Worm (Caenorhabditis elegans): ENCODE results near the gene T04F8.7.

The T04F8.7 gene

ce11 chrX:11645517-11645916 lies 35.3 kb downstream of the T04F8.7 start (continued):
- TF ChIP-seq rnt-1 (tag; optimal IDR thresholded peaks at IDR 0.05) (peak; percentile 35), efl-1 (optimal IDR thresholded peaks at IDR 0.05) (no peak), efl-1 (GFP tag; optimal IDR thresholded peaks at IDR 0.05 in 1 of 2) (no peak), pax-3 (tag; optimal IDR thresholded peaks at IDR 0.05) (no peak), snu-23 (GFP tag; optimal IDR thresholded peaks at IDR 0.05) (peak; percentile 49), aly-2 (tag; optimal IDR thresholded peaks at IDR 0.05) (no peak), unc-86 (tag; optimal IDR thresholded peaks at IDR 0.05) (no peak), nhr-84 (tag; optimal IDR thresholded peaks at IDR 0.05) (no peak), lin-35 (GFP tag; optimal IDR thresholded peaks at IDR 0.05) (no peak), nhr-19 (GFP tag; conservative IDR thresholded peaks at IDR 0.05) (peak; percentile 14; the same call in 1 of the 2 replicates), grh-1 (GFP tag; IDR thresholded peaks at IDR 0.05) (no peak), swsn-7 (tag; optimal IDR thresholded peaks at IDR 0.05) (peak; percentile 21), unc-98 (GFP tag; IDR thresholded peaks at IDR 0.05) (no peak), C34B4.2 (tag; optimal IDR thresholded peaks at IDR 0.05) (no peak), isw-1 (GFP tag; IDR thresholded peaks at IDR 0.05) (no peak), tbx-2 (tag; optimal IDR thresholded peaks at IDR 0.05) (peak; percentile 25), ceh-8 (GFP tag; optimal IDR thresholded peaks at IDR 0.05) (no peak), egl-27 (tag; optimal IDR thresholded peaks at IDR 0.05) (no peak), lin-14 (GFP tag; optimal IDR thresholded peaks at IDR 0.05) (peak; percentile 5), unc-62 (GFP tag; optimal IDR thresholded peaks at IDR 0.05) (no peak), fkh-8 (tag; optimal IDR thresholded peaks at IDR 0.05) (no peak), irx-1 (tag; optimal IDR thresholded peaks at IDR 0.05) (no peak), nhr-85 (tag) (no peak), Y116A8C.19 (tag; optimal IDR thresholded peaks at IDR 0.05; ENCODE audit: borderline replicate concordance) (no peak), sup-37 (GFP tag; optimal IDR thresholded peaks at IDR 0.05) (no peak), nhr-71 (tag; optimal IDR thresholded peaks at IDR 0.05) (peak; percentile 62), nhr-20 (tag; optimal IDR thresholded peaks at IDR 0.05) (peak; percentile 43), nhr-12 (tag; optimal IDR thresholded peaks at IDR 0.05) (no peak), efl-3 (GFP tag; optimal IDR thresholded peaks at IDR 0.05) (no peak), hlh-17 (GFP tag; optimal IDR thresholded peaks at IDR 0.05; ENCODE audit: borderline replicate concordance) (no peak), unc-130 (tag; optimal IDR thresholded peaks at IDR 0.05) (no peak), alr-1 (tag; optimal IDR thresholded peaks at IDR 0.05; ENCODE audit: borderline replicate concordance) (no peak), xbp-1 (tag; optimal IDR thresholded peaks at IDR 0.05) (no peak), hpl-2 (GFP tag; optimal IDR thresholded peaks at IDR 0.05) (no peak), ama-1 (optimal IDR thresholded peaks at IDR 0.05) (no peak), aha-1 (tag; optimal IDR thresholded peaks at IDR 0.05) (no peak), lir-3 (tag; optimal IDR thresholded peaks at IDR 0.05; ENCODE audit: poor library complexity) (no peak), nhr-11 (tag; optimal IDR thresholded peaks at IDR 0.05) (no peak), mef-2 (tag; optimal IDR thresholded peaks at IDR 0.05) (no peak), ceh-63 (GFP tag; optimal IDR thresholded peaks at IDR 0.05) (no peak), ets-5 (GFP tag; IDR thresholded peaks at IDR 0.05) (no peak), F16B12.6 (tag; optimal IDR thresholded peaks at IDR 0.05) (no peak), elt-2 (tag; optimal IDR thresholded peaks at IDR 0.05) (peak; percentile 27), C16A3.4 (tag; optimal IDR thresholded peaks at IDR 0.05) (peak; percentile 25)

ce11 chrX:11643767-11644235 lies 37.0 kb downstream of the T04F8.7 start, which contains the start of gene sto-4:
TSS of gene sto-4 (plus strand) at chrX:11644126.
- TF ChIP-seq rnt-1 (tag; optimal IDR thresholded peaks at IDR 0.05): peak; percentile 61
- peak; percentile 98 for TF ChIP-seq lin-14 (GFP tag; optimal IDR thresholded peaks at IDR 0.05)
- TF ChIP-seq fkh-8 (tag; optimal IDR thresholded peaks at IDR 0.05): peak; percentile 86
- peak in 1 of 2 experiments; percentile 76 for TF ChIP-seq ztf-11 (tag; optimal IDR thresholded peaks at IDR 0.05)
- TF ChIP-seq pax-3 (tag; optimal IDR thresholded peaks at IDR 0.05): peak; percentile 92
- TF ChIP-seq mab-9 (GFP tag; IDR thresholded peaks at IDR 0.05): peak; percentile 69
- TF ChIP-seq ceh-88 (GFP tag; IDR thresholded peaks at IDR 0.05): peak; percentile 65
- peak; percentile 78 for TF ChIP-seq grh-1 (GFP tag; IDR thresholded peaks at IDR 0.05)
- peak; percentile 55 for TF ChIP-seq isw-1 (GFP tag; IDR thresholded peaks at IDR 0.05)
- TF ChIP-seq ceh-63 (GFP tag; optimal IDR thresholded peaks at IDR 0.05): peak; percentile 93
- TF ChIP-seq nhr-47 (tag; optimal IDR thresholded peaks at IDR 0.05): peak; percentile 89
- peak; percentile 76 for TF ChIP-seq irx-1 (tag; optimal IDR thresholded peaks at IDR 0.05)
- TF ChIP-seq zip-4 (GFP tag; optimal IDR thresholded peaks at IDR 0.05): peak; percentile 83
- TF ChIP-seq unc-86 (tag; optimal IDR thresholded peaks at IDR 0.05): peak; percentile 90
- TF ChIP-seq elt-2 (tag; optimal IDR thresholded peaks at IDR 0.05): peak; percentile 7
- peak; percentile 38 for TF ChIP-seq lin-13 (GFP tag; optimal IDR thresholded peaks at IDR 0.05)
- TF ChIP-seq nhr-19 (GFP tag; conservative IDR thresholded peaks at IDR 0.05): peak; percentile 75
- peak in 1 of 2 experiments; percentile 21 for TF ChIP-seq mdl-1 (tag; optimal IDR thresholded peaks at IDR 0.05)
- TF ChIP-seq fkh-4 (tag; optimal IDR thresholded peaks at IDR 0.05; ENCODE audit: borderline replicate concordance): peak; percentile 50
- peak; percentile 69 for TF ChIP-seq xbp-1 (tag; optimal IDR thresholded peaks at IDR 0.05)
